Fruit fly (Drosophila melanogaster) whole organism, embryonic: ENCODE results near the gene Atg5.

ENCODE experiments used
- Aef1 ChIP-seq: fragments of 200-800 bp; sonication (Bioruptor generic); IDR thresholded peaks from 3 replicates; pipeline ENCODE4 v1.3.6; 2022; ENCODE audit warnings: missing biosample characterization, missing genetic modification characterization
- CG11398 ChIP-seq: fragments of 200-800 bp; sonication (Bioruptor generic); optimal IDR thresholded peaks from 2 replicates; lab custom pipeline; 2016; ENCODE audit warnings: missing biosample characterization, missing genetic modification characterization
- CG11504 ChIP-seq: fragments of 200-800 bp; sonication (Bioruptor generic); optimal IDR thresholded peaks from 3 replicates; lab custom pipeline; 2019; ENCODE audit warnings: missing biosample characterization, mild to moderate bottlenecking, missing genetic modification characterization, moderate library complexity
- CG13775 ChIP-seq: fragments of 200-800 bp; sonication (Bioruptor generic); optimal IDR thresholded peaks from 3 replicates; lab custom pipeline; 2017; ENCODE audit warnings: missing biosample characterization, mild to moderate bottlenecking, missing genetic modification characterization
- CG14667 ChIP-seq: fragments of 200-800 bp; sonication (Bioruptor generic); IDR thresholded peaks from 2 replicates; pipeline ENCODE4 v1.3.6; 2022; ENCODE audit warnings: missing biosample characterization, missing genetic modification characterization
- CG1529 ChIP-seq: fragments of 200-800 bp; sonication (Bioruptor generic); optimal IDR thresholded peaks from 3 replicates; lab custom pipeline; 2018; ENCODE audit warnings: missing biosample characterization, missing genetic modification characterization
- CG15601 ChIP-seq: fragments of 200-800 bp; sonication (Bioruptor generic); optimal IDR thresholded peaks from 3 replicates; lab custom pipeline; 2019; ENCODE audit warnings: missing biosample characterization, mild to moderate bottlenecking, missing genetic modification characterization, moderate library complexity
- CG16813 ChIP-seq: fragments of 200-800 bp; sonication (Bioruptor generic); IDR thresholded peaks from 3 replicates; pipeline ENCODE4 v1.3.6; 2022; ENCODE audit warnings: missing biosample characterization, missing genetic modification characterization; ENCODE audit not compliant: partially characterized antibody
- CG2712 ChIP-seq: fragments of 200-800 bp; optimal IDR thresholded peaks from 3 replicates; lab custom pipeline; 2019; ENCODE audit warnings: missing biosample characterization, mild to moderate bottlenecking, missing genetic modification characterization, moderate library complexity
- CG32767 ChIP-seq: fragments of 200-800 bp; sonication (Bioruptor generic); IDR thresholded peaks from 2 replicates; pipeline ENCODE4 v1.3.6; 2022; ENCODE audit warnings: missing biosample characterization, missing genetic modification characterization
- CG3407 ChIP-seq: fragments of 200-800 bp; sonication (Bioruptor generic); optimal IDR thresholded peaks from 2 replicates; lab custom pipeline; 2018; ENCODE audit warnings: missing biosample characterization, mild to moderate bottlenecking, missing genetic modification characterization
- CG4404 ChIP-seq: fragments of 200-800 bp; sonication (Bioruptor generic); IDR thresholded peaks from 2 replicates; pipeline ENCODE4 v1.3.6; 2022; ENCODE audit warnings: missing biosample characterization, missing genetic modification characterization
- CG5953 ChIP-seq: fragments of 200-800 bp; sonication (Bioruptor generic); IDR thresholded peaks from 2 replicates; pipeline ENCODE4 v1.3.6; 2022; ENCODE audit warnings: missing biosample characterization, missing genetic modification characterization
- CG6689 ChIP-seq: fragments of 200-800 bp; sonication (Bioruptor generic); IDR thresholded peaks from 2 replicates; pipeline ENCODE4 v1.3.6; 2022; ENCODE audit warnings: missing biosample characterization, missing genetic modification characterization
- CG8281 ChIP-seq: fragments of 200-800 bp; sonication (Bioruptor generic); optimal IDR thresholded peaks from 2 replicates; lab custom pipeline; 2018; ENCODE audit warnings: missing biosample characterization, mild to moderate bottlenecking, missing genetic modification characterization, moderate library complexity
- Dll ChIP-seq: fragments of 200-800 bp; sonication (Bioruptor generic); IDR thresholded peaks from 4 replicates; pipeline ENCODE4 v1.3.6; 2022; ENCODE audit warnings: missing biosample characterization, missing genetic modification characterization; ENCODE audit not compliant: partially characterized antibody
- ERR ChIP-seq: fragments of 200-800 bp; sonication (Bioruptor generic); optimal IDR thresholded peaks from 2 replicates; lab custom pipeline; 2016; ENCODE audit warnings: missing biosample characterization, missing genetic modification characterization
- Gug ChIP-seq: fragments of 200-800 bp; sonication (Bioruptor generic); IDR thresholded peaks from 4 replicates; pipeline ENCODE4 v1.3.6; 2022; ENCODE audit warnings: missing biosample characterization, missing genetic modification characterization
- HLH3B ChIP-seq: fragments of 200-800 bp; sonication (Bioruptor generic); IDR thresholded peaks from 2 replicates; pipeline ENCODE4 v1.3.6; 2022; ENCODE audit warnings: missing biosample characterization, missing genetic modification characterization
- Hand ChIP-seq: fragments of 200-800 bp; sonication (Bioruptor generic); optimal IDR thresholded peaks from 2 replicates; lab custom pipeline; 2017; ENCODE audit warnings: mild to moderate bottlenecking, missing biosample characterization, missing genetic modification reagents, missing genetic modification characterization
- Hmr ChIP-seq: fragments of 200-800 bp; sonication (Bioruptor generic); optimal IDR thresholded peaks from 3 replicates; lab custom pipeline; 2017; ENCODE audit warnings: mild to moderate bottlenecking, missing biosample characterization, missing genetic modification reagents, missing genetic modification characterization
- Hr51 ChIP-seq, 2 experiments: fragments of 200-800 bp; sonication (Bioruptor generic); optimal IDR thresholded peaks; 2 replicates in 1 of 2; 3 replicates in 1 of 2; lab custom pipeline; 2016 to 2018; ENCODE audit warnings: missing biosample characterization in 2 of 2, missing genetic modification characterization in 2 of 2, mild to moderate bottlenecking in 1 of 2, moderate library complexity in 1 of 2
- Oli ChIP-seq: fragments of 200-800 bp; sonication (Bioruptor generic); optimal IDR thresholded peaks from 2 replicates; lab custom pipeline; 2018; ENCODE audit warnings: missing biosample characterization, mild to moderate bottlenecking, missing genetic modification characterization, moderate library complexity
- PHDP ChIP-seq: fragments of 200-800 bp; sonication (Bioruptor generic); optimal IDR thresholded peaks from 3 replicates; lab custom pipeline; 2018; ENCODE audit warnings: missing biosample characterization, mild to moderate bottlenecking, missing genetic modification characterization, moderate library complexity
- Ptx1 ChIP-seq: fragments of 200-800 bp; sonication (Bioruptor generic); IDR thresholded peaks from 2 replicates; pipeline ENCODE4 v1.3.6; 2022; ENCODE audit warnings: missing biosample characterization, missing genetic modification characterization
- Scr ChIP-seq: fragments of 200-800 bp; sonication (Bioruptor generic); IDR thresholded peaks from 2 replicates; pipeline ENCODE4 v1.3.6; 2022; ENCODE audit warnings: missing biosample characterization, missing genetic modification characterization; ENCODE audit not compliant: partially characterized antibody
- Sox102F ChIP-seq: fragments of 200-800 bp; sonication (Bioruptor generic); optimal IDR thresholded peaks from 2 replicates; lab custom pipeline; 2018; ENCODE audit warnings: missing biosample characterization, mild to moderate bottlenecking, missing genetic modification characterization, moderate library complexity
- Spps ChIP-seq: fragments of 200-800 bp; sonication (Bioruptor generic); optimal IDR thresholded peaks from 2 replicates; lab custom pipeline; 2018; ENCODE audit warnings: missing biosample characterization, mild to moderate bottlenecking, missing genetic modification characterization
- Taf1 ChIP-seq: fragments of 200-800 bp; sonication (Bioruptor generic); IDR thresholded peaks from 2 replicates; pipeline ENCODE4 v1.3.6; 2022; ENCODE audit warnings: missing biosample characterization, missing genetic modification characterization
- ab ChIP-seq: fragments of 200-800 bp; sonication (Bioruptor generic); optimal IDR thresholded peaks from 2 replicates; lab custom pipeline; 2016; ENCODE audit warnings: missing biosample characterization, missing genetic modification characterization
- cg ChIP-seq: fragments of 200-800 bp; sonication (Bioruptor generic); optimal IDR thresholded peaks from 3 replicates; lab custom pipeline; 2019; ENCODE audit warnings: missing biosample characterization, mild to moderate bottlenecking, missing genetic modification characterization, moderate library complexity
- corto ChIP-seq: fragments of 200-800 bp; sonication (Bioruptor generic); optimal IDR thresholded peaks from 2 replicates; lab custom pipeline; 2016; ENCODE audit warnings: missing biosample characterization, mild to moderate bottlenecking, missing genetic modification characterization, moderate library complexity
- crol ChIP-seq: fragments of 200-800 bp; sonication (Bioruptor generic); IDR thresholded peaks from 2 replicates; pipeline ENCODE4 v1.3.6; 2022; ENCODE audit warnings: missing biosample characterization, missing genetic modification characterization
- cwo ChIP-seq: fragments of 200-800 bp; sonication (Bioruptor generic); optimal IDR thresholded peaks from 3 replicates; lab custom pipeline; 2017; ENCODE audit warnings: missing biosample characterization, missing genetic modification characterization, mild to moderate bottlenecking, moderate library complexity, missing genetic modification reagents
- dmrt11E ChIP-seq: fragments of 200-800 bp; sonication (Bioruptor generic); optimal IDR thresholded peaks from 3 replicates; lab custom pipeline; 2018; ENCODE audit warnings: missing biosample characterization, mild to moderate bottlenecking, missing genetic modification characterization, moderate library complexity
- en ChIP-seq: fragments of 200-800 bp; sonication (Bioruptor generic); optimal IDR thresholded peaks from 2 replicates; lab custom pipeline; 2016; ENCODE audit warnings: missing biosample characterization, missing genetic modification characterization
- eve ChIP-seq, 2 experiments: fragments of >200 bp; optimal IDR thresholded peaks; 2 replicates each; lab custom pipeline; 2017; ENCODE audit warnings: missing biosample characterization in 2 of 2, missing genetic modification characterization in 2 of 2
- ind ChIP-seq: fragments of 200-800 bp; sonication (Bioruptor generic); optimal IDR thresholded peaks from 3 replicates; lab custom pipeline; 2016; ENCODE audit warnings: missing biosample characterization, missing genetic modification characterization
- kay ChIP-seq: fragments of 200-800 bp; sonication (Bioruptor generic); optimal IDR thresholded peaks from 2 replicates; lab custom pipeline; 2016; ENCODE audit warnings: missing biosample characterization, missing genetic modification characterization
- lilli ChIP-seq: fragments of 200-800 bp; sonication (Bioruptor generic); optimal IDR thresholded peaks from 3 replicates; lab custom pipeline; 2016; ENCODE audit warnings: missing biosample characterization, missing genetic modification characterization
- lmd ChIP-seq: fragments of 200-800 bp; sonication (Bioruptor generic); IDR thresholded peaks from 2 replicates; pipeline ENCODE4 v1.3.6; 2022; ENCODE audit warnings: missing biosample characterization, missing genetic modification characterization
- mirr ChIP-seq: fragments of 200-800 bp; sonication (Bioruptor generic); optimal IDR thresholded peaks from 3 replicates; lab custom pipeline; 2018; ENCODE audit warnings: missing biosample characterization, mild to moderate bottlenecking, missing genetic modification characterization
- nom ChIP-seq: fragments of 200-800 bp; sonication (Bioruptor generic); optimal IDR thresholded peaks from 2 replicates; lab custom pipeline; 2017; ENCODE audit warnings: missing biosample characterization, missing genetic modification characterization, mild to moderate bottlenecking, moderate library complexity, missing genetic modification reagents
- repo ChIP-seq: fragments of 200-800 bp; sonication (Bioruptor generic); optimal IDR thresholded peaks from 2 replicates; lab custom pipeline; 2016; ENCODE audit warnings: missing biosample characterization, missing genetic modification characterization
- ro ChIP-seq: fragments of 200-800 bp; sonication (Bioruptor generic); IDR thresholded peaks from 2 replicates; pipeline ENCODE4 v1.3.6; 2022; ENCODE audit warnings: missing biosample characterization, missing genetic modification characterization
- schlank ChIP-seq: fragments of 200-800 bp; sonication (Bioruptor generic); optimal IDR thresholded peaks from 2 replicates; lab custom pipeline; 2018; ENCODE audit warnings: missing biosample characterization, mild to moderate bottlenecking, missing genetic modification characterization
- sens ChIP-seq: fragments of 200-800 bp; sonication (Bioruptor generic); peaks from one replicate; lab custom pipeline; 2016; ENCODE audit warnings: missing biosample characterization, missing genetic modification characterization
- sug ChIP-seq: fragments of 200-800 bp; optimal IDR thresholded peaks from 2 replicates; lab custom pipeline; 2019; ENCODE audit warnings: missing biosample characterization, mild to moderate bottlenecking, missing genetic modification characterization, moderate library complexity
- unc-4 ChIP-seq: fragments of 200-800 bp; sonication (Bioruptor generic); IDR thresholded peaks from 2 replicates; pipeline ENCODE4 v1.3.6; 2022; ENCODE audit warnings: missing biosample characterization, missing genetic modification characterization; ENCODE audit not compliant: partially characterized antibody
- vvl ChIP-seq: fragments of 200-800 bp; sonication (Bioruptor generic); IDR thresholded peaks from 2 replicates; pipeline ENCODE4 v1.3.6; 2022; ENCODE audit warnings: missing biosample characterization, missing genetic modification characterization

Atg5 gene

dm6 chrX:7303848-7304427 is 19.6 kb downstream of the Atg5 start (continued):
- no peak for TF ChIP-seq CG15601 (tag; lab: Kevin White, UChicago)
- peak; percentile 89 for TF ChIP-seq sug (tag; lab: Kevin White, UChicago)
- no peak for TF ChIP-seq CG1529 (GFP tag; lab: Kevin White, UChicago)
- peak; percentile 28 for TF ChIP-seq nom (GFP tag; lab: Kevin White, UChicago)
- TF ChIP-seq CG5953 (GFP tag; lab: Robert Waterston, UW) = no peak
- TF ChIP-seq Ptx1 (GFP tag; lab: Robert Waterston, UW) = no peak
- TF ChIP-seq en (GFP tag; lab: Kevin White, UChicago) = no peak
- TF ChIP-seq ab (GFP tag; lab: Kevin White, UChicago) = no peak
- TF ChIP-seq CG2712 (tag; lab: Kevin White, UChicago) = no peak
- no peak for TF ChIP-seq unc-4 (GFP tag; lab: Robert Waterston, UW)
- 0 out of 2 replicates have a peak, but pooled peaks have one; percentile 12 for TF ChIP-seq CG32767
- no peak for TF ChIP-seq mirr (GFP tag; lab: Kevin White, UChicago)
- TF ChIP-seq Scr (GFP tag; lab: Robert Waterston, UW) = no peak
- TF ChIP-seq Hmr (GFP tag; lab: Kevin White, UChicago) = no peak
- TF ChIP-seq CG16813 (GFP tag; lab: Robert Waterston, UW) = no peak
- TF ChIP-seq schlank = no peak
- TF ChIP-seq sens = peak; percentile 47
- no peak for TF ChIP-seq Gug
- peak; percentile 70 for TF ChIP-seq cwo (GFP tag; lab: Kevin White, UChicago)
- no peak for TF ChIP-seq Hand (GFP tag; lab: Kevin White, UChicago)
- TF ChIP-seq Hr51 (GFP tag; optimal IDR thresholded peaks at IDR 0.05; lab: Kevin White, UChicago) = no peak
- TF ChIP-seq eve (GFP tag; optimal IDR thresholded peaks at IDR 0.05; lab: Kevin White, UChicago) = no peak
- TF ChIP-seq CG8281 (tag; lab: Kevin White, UChicago) = no peak
- TF ChIP-seq corto (GFP tag; lab: Kevin White, UChicago) = no peak
- TF ChIP-seq crol = peak; percentile 47; the same call in 1 of the 2 replicates
- no peak for TF ChIP-seq CG3407 (GFP tag; lab: Kevin White, UChicago)
- TF ChIP-seq cg (GFP tag; lab: Kevin White, UChicago) = peak; percentile 47
- TF ChIP-seq Taf1 (GFP tag; lab: Robert Waterston, UW) = no peak
- TF ChIP-seq ro (GFP tag; lab: Robert Waterston, UW) = no peak
- no peak for TF ChIP-seq Dll

- TF ChIP-seq repo (GFP tag; lab: Kevin White, UChicago) (no peak), Spps (tag; lab: Kevin White, UChicago) (peak; percentile 29), CG16813 (GFP tag; lab: Robert Waterston, UW) (no peak), ind (GFP tag; lab: Kevin White, UChicago) (peak; percentile 2), CG11504 (tag; lab: Kevin White, UChicago) (peak; percentile 37), HLH3B (GFP tag; lab: Robert Waterston, UW) (peak; percentile 33; the same call in 1 of the 2 replicates), kay (GFP tag; lab: Kevin White, UChicago) (no peak), lmd (GFP tag; lab: Robert Waterston, UW) (peak; percentile 51), Sox102F (GFP tag; lab: Kevin White, UChicago) (peak; percentile 43), CG4404 (peak; percentile 29; the same call in 1 of the 2 replicates), lilli (no peak), CG13775 (GFP tag; lab: Kevin White, UChicago) (no peak), Aef1 (GFP tag; lab: Robert Waterston, UW) (0 out of 3 replicates have a peak, but pooled peaks have one; percentile 15), Oli (tag; lab: Kevin White, UChicago) (peak; percentile 22), CG2712 (tag; lab: Kevin White, UChicago) (peak; percentile 35), CG6689 (GFP tag; lab: Robert Waterston, UW) (peak; percentile 54; the same call in 1 of the 2 replicates), CG14667 (GFP tag; lab: Robert Waterston, UW) (peak; percentile 21; the same call in 1 of the 2 replicates), ERR (GFP tag; lab: Kevin White, UChicago) (no peak), CG11398 (GFP tag; lab: Kevin White, UChicago) (no peak), dmrt11E (peak; percentile 62), PHDP (tag; lab: Kevin White, UChicago) (peak; percentile 1), vvl (GFP tag; lab: Robert Waterston, UW) (peak; percentile 51)
These were observed 21.2 kb downstream of the Atg5 start for dm6 chrX:7302329-7302728.
